Fruit fly (Drosophila melanogaster) whole organism, adult: ENCODE data around the gene CG34180.

Experiments used
- CG11617 ChIP-seq: fragments of 200-800 bp; sonication (Bioruptor generic); optimal IDR thresholded peaks from 2 replicates; lab custom pipeline; 2017; ENCODE audit warnings: mild to moderate bottlenecking, missing biosample characterization, missing genetic modification reagents, missing genetic modification characterization
- CG12768 ChIP-seq: fragments of 200-800 bp; sonication (Bioruptor generic); optimal IDR thresholded peaks from 2 replicates; lab custom pipeline; 2017; ENCODE audit warnings: missing biosample characterization, missing genetic modification characterization, mild to moderate bottlenecking, moderate library complexity, missing genetic modification reagents
- CG14711 ChIP-seq: fragments of 200-800 bp; sonication (Bioruptor generic); optimal IDR thresholded peaks from 2 replicates; lab custom pipeline; 2018; ENCODE audit warnings: missing biosample characterization, mild to moderate bottlenecking, missing genetic modification characterization, moderate library complexity
- CG1620 ChIP-seq: fragments of 200-800 bp; sonication (Bioruptor generic); optimal IDR thresholded peaks from 2 replicates; lab custom pipeline; 2016; ENCODE audit warnings: missing biosample characterization, missing genetic modification characterization
- CG33017 ChIP-seq: fragments of 200-800 bp; sonication (Bioruptor generic); optimal IDR thresholded peaks from 2 replicates; lab custom pipeline; 2018; ENCODE audit warnings: missing biosample characterization, mild to moderate bottlenecking, missing genetic modification characterization, moderate library complexity
- CG5204 ChIP-seq: fragments of 200-800 bp; sonication (Bioruptor generic); optimal IDR thresholded peaks from 2 replicates; lab custom pipeline; 2016; ENCODE audit warnings: missing biosample characterization, missing genetic modification characterization
- CG7045 ChIP-seq: fragments of 200-800 bp; sonication (Bioruptor generic); optimal IDR thresholded peaks from 2 replicates; lab custom pipeline; 2017; ENCODE audit warnings: missing biosample characterization, mild to moderate bottlenecking, missing genetic modification characterization
- CG7101 ChIP-seq: fragments of 200-800 bp; sonication (Bioruptor generic); optimal IDR thresholded peaks from 2 replicates; lab custom pipeline; 2018; ENCODE audit warnings: missing biosample characterization, mild to moderate bottlenecking, missing genetic modification characterization, moderate library complexity
- Clk ChIP-seq: fragments of 200-800 bp; sonication (Bioruptor generic); optimal IDR thresholded peaks from 2 replicates; lab custom pipeline; 2017; ENCODE audit warnings: missing biosample characterization, missing genetic modification characterization
- Crg-1 ChIP-seq: fragments of 200-800 bp; sonication (Bioruptor generic); optimal IDR thresholded peaks from 2 replicates; lab custom pipeline; 2016; ENCODE audit warnings: missing biosample characterization, missing genetic modification characterization
- Hr96 ChIP-seq: fragments of 200-800 bp; sonication (Bioruptor generic); optimal IDR thresholded peaks from 2 replicates; lab custom pipeline; 2016; ENCODE audit warnings: missing biosample characterization, missing genetic modification characterization
- Mnt ChIP-seq: fragments of 200-800 bp; sonication (Bioruptor generic); optimal IDR thresholded peaks from 2 replicates; lab custom pipeline; 2016; ENCODE audit warnings: missing biosample characterization, mild to moderate bottlenecking, missing genetic modification characterization
- bab1 ChIP-seq: fragments of 200-800 bp; sonication (Bioruptor generic); optimal IDR thresholded peaks from 3 replicates; lab custom pipeline; 2019; ENCODE audit warnings: missing biosample characterization, mild to moderate bottlenecking, missing genetic modification characterization, moderate library complexity
- cic ChIP-seq: fragments of 200-800 bp; sonication (Bioruptor generic); optimal IDR thresholded peaks from 2 replicates; lab custom pipeline; 2017; ENCODE audit warnings: missing biosample characterization, mild to moderate bottlenecking, missing genetic modification characterization, moderate library complexity
- cnc ChIP-seq, 2 experiments: fragments of >200 bp; optimal IDR thresholded peaks; 2 replicates each; lab custom pipeline; 2017
- kay ChIP-seq: fragments of 200-800 bp; sonication (Bioruptor generic); peaks from one replicate; lab custom pipeline; 2016; ENCODE audit warnings: missing biosample characterization, missing genetic modification characterization, borderline replicate concordance
- ovo ChIP-seq: fragments of 200-800 bp; sonication (Bioruptor generic); optimal IDR thresholded peaks from 2 replicates; lab custom pipeline; 2016; ENCODE audit warnings: missing biosample characterization, missing genetic modification characterization
- pad ChIP-seq: fragments of 200-800 bp; sonication (Bioruptor generic); optimal IDR thresholded peaks from 3 replicates; lab custom pipeline; 2017; ENCODE audit warnings: missing biosample characterization, missing genetic modification characterization, mild to moderate bottlenecking, moderate library complexity, missing genetic modification reagents
- tj ChIP-seq: fragments of 200-800 bp; sonication (Bioruptor generic); optimal IDR thresholded peaks from 3 replicates; lab custom pipeline; 2017; ENCODE audit warnings: missing biosample characterization, mild to moderate bottlenecking, missing genetic modification characterization, moderate library complexity
- toe ChIP-seq: fragments of 200-800 bp; sonication (Bioruptor generic); optimal IDR thresholded peaks from 2 replicates; lab custom pipeline; 2016; ENCODE audit warnings: missing biosample characterization, missing genetic modification characterization

CG34180 gene

DNA sequence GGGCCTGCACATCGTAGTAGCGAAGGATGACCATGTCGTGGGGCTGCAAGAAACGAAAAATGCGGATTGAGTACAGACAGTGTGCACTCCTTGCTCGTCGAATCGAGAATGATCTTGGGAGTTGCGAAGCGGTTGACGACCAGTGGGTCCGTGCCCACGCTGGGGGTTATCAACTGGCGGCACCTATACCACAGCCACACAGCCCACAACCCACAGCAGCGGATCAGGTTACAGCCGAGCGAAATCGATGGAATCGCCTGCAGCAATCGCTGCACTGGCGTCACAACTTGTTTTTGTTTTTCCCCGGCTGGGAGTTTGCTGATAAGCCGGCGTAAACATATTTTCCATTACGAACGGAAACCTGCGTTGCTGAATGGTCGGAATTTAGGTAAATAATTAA lies 14.8 kb upstream of the CG34180 start:
- TF ChIP-seq Mnt (no peak), CG11617 (GFP tag; lab: Kevin White, UChicago) (no peak)

DNA sequence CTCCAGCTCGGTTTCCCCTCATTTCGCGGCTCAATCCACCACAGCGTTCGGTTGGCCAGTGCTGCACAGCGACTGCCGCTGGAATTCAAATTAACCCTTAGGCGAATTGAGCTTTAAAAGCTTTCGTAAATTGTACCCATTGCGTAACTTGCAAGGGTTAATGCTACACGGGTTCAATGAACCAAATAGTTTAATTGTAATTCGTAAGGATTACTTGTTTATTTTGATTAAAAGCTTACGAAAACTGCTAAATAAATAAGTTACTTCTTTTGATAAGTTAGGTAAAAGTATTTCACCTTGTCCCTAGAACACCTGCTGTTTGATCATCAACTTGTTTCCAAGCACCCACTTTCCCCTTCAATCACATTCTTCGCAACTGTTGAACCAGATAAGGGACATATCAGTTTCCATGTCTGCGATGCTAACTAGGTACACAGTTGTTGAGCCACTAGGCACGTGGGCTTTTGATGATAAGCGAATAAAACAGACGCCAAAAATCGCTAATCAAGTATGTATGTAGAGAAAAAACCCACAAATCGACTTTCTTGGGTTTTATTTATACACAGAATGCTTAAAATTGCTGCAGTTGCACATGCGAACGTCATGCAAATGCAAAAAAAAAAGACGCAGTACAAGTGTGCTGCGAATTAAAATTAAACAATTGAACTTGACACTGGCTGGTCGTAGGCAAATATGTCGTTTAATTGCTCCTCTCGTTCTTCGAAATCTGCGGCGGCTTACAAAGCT lies 14.2 kb upstream of the CG34180 start, which contains the start of gene Pfas:
Gene Pfas (minus strand): TSS at position 79 of the 747 bp plus-strand sequence.
- TF ChIP-seq bab1 (GFP tag; lab: Kevin White, UChicago) (peak; percentile 62), CG11617 (GFP tag; lab: Kevin White, UChicago) (peak; percentile 73), CG14711 (tag; lab: Kevin White, UChicago) (peak; percentile 75), Crg-1 (peak; percentile 89), Clk (GFP tag; lab: Kevin White, UChicago) (peak; percentile 12), CG7101 (peak; percentile 85), CG1620 (peak; percentile 69), CG5204 (GFP tag; lab: Kevin White, UChicago) (no peak), ovo (GFP tag; lab: Kevin White, UChicago) (no peak), CG33017 (tag; lab: Kevin White, UChicago) (peak; percentile 76), Hr96 (GFP tag; lab: Kevin White, UChicago) (peak; percentile 72), cnc (optimal IDR thresholded peaks at IDR 0.05; lab: Kevin White, UChicago) (no peak), CG12768 (GFP tag; lab: Kevin White, UChicago) (peak; percentile 62), cic (GFP tag; lab: Kevin White, UChicago) (peak; percentile 69), CG7045 (GFP tag; lab: Kevin White, UChicago) (peak; percentile 38), tj (peak; percentile 97), pad (peak; percentile 100), Mnt (peak; percentile 85), kay (GFP tag; lab: Kevin White, UChicago) (no peak), toe (GFP tag; lab: Kevin White, UChicago) (no peak)

DNA sequence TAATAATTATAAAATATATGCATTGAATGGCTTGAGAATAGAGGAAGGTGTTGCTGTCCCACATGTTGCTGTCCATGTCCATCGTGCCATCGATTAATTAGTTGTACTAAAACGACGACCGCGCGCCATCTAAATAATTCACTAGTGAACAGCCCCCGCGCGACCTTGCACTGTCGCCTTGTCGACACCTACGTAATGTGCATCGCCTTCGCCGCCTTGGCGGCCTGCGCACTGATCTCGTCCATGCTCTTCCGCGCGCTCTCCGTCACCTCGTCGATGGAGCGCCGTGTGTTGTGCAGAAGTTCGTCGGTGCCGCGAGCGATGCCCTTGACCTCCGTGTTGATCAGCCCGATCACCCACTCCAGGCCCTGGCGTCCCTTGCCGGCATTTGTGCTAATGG lies 13.4 kb upstream of the CG34180 start:
- TF ChIP-seq cnc (optimal IDR thresholded peaks at IDR 0.05; lab: Kevin White, UChicago) (no peak), cic (GFP tag; lab: Kevin White, UChicago) (no peak), Hr96 (GFP tag; lab: Kevin White, UChicago) (no peak), CG33017 (tag; lab: Kevin White, UChicago) (no peak), ovo (GFP tag; lab: Kevin White, UChicago) (no peak), CG14711 (tag; lab: Kevin White, UChicago) (no peak), Mnt (no peak), CG7101 (no peak), bab1 (GFP tag; lab: Kevin White, UChicago) (no peak), pad (no peak), CG5204 (GFP tag; lab: Kevin White, UChicago) (no peak), toe (GFP tag; lab: Kevin White, UChicago) (no peak), tj (no peak), Clk (GFP tag; lab: Kevin White, UChicago) (no peak)

DNA sequence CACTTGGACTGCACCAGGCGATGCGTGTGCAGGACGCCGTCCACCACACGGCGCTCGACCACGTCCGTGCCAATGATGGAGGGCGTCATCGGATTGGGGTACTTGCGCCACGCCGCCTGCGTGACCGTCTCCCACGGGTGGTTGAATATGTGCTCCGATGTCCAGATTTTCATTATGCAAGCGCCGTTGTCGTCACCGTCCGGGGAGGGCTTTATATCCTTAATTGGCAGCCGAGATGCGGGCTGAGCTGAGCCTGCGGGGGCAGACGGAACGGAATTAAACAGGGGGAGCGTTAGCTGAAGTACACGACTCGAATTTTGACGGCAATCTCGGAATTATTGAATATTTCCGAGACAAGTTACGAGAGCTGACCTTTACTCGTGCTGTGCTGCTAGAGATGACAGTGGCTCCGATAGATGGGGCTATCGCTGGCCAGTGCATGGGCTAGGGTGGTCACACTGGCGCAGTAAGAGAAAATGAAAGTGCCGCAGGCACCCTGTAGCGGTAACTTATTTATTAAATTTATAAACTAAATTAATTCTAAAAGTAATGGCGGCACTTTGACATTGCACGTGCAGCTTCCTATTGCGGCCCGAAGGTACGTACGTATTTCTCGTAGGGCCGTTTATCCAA lies 12.7 kb upstream of the CG34180 start, which contains the start of gene IPIP:
Gene IPIP (plus strand): TSS at position 475 of the 633 bp plus-strand sequence.
- no peak for TF ChIP-seq cnc (optimal IDR thresholded peaks at IDR 0.05; lab: Kevin White, UChicago)
- TF ChIP-seq CG7101, result peak; percentile 54
- TF ChIP-seq tj, result peak; percentile 25
- TF ChIP-seq toe (GFP tag; lab: Kevin White, UChicago), result no peak
- TF ChIP-seq CG14711 (tag; lab: Kevin White, UChicago), result peak; percentile 20
- TF ChIP-seq Hr96 (GFP tag; lab: Kevin White, UChicago), result peak; percentile 3
- no peak for TF ChIP-seq CG33017 (tag; lab: Kevin White, UChicago)
- TF ChIP-seq CG12768 (GFP tag; lab: Kevin White, UChicago), result peak; percentile 32
- peak; percentile 35 for TF ChIP-seq CG11617 (GFP tag; lab: Kevin White, UChicago)
- peak; percentile 2 for TF ChIP-seq cic (GFP tag; lab: Kevin White, UChicago)
- TF ChIP-seq bab1 (GFP tag; lab: Kevin White, UChicago), result peak; percentile 72
- peak; percentile 43 for TF ChIP-seq ovo (GFP tag; lab: Kevin White, UChicago)
- TF ChIP-seq Mnt, result peak; percentile 91
- peak; percentile 44 for TF ChIP-seq pad
- peak; percentile 17 for TF ChIP-seq CG1620
- no peak for TF ChIP-seq CG7045 (GFP tag; lab: Kevin White, UChicago)

DNA sequence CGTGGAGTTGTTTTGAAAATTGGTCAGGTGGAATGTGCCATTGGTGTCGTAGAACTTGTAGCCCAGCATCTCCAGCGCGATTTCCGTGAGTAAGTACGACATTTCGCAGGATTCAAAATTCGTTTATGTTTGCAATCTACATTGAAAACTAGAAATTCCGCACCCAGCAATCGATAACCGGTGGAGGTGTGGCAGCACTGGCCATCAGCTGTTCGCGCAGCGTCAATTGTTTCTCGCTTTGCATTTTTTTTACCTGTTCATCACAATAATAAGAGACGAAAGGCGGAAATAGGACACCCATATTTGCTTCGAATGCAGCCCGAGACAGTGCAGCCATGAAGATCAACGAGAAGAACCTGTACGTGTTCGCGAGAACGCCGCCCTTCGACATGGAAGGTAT lies 11.8 kb upstream of the CG34180 start, which contains the start of the genes CG34179 and slmo:
Gene CG34179 (minus strand): TSS at position 165 of the 400 bp plus-strand sequence.
Gene slmo (minus strand): TSS at position 165 of the 400 bp plus-strand sequence.
- TF ChIP-seq tj (peak; percentile 84), toe (GFP tag; lab: Kevin White, UChicago) (no peak)

DNA sequence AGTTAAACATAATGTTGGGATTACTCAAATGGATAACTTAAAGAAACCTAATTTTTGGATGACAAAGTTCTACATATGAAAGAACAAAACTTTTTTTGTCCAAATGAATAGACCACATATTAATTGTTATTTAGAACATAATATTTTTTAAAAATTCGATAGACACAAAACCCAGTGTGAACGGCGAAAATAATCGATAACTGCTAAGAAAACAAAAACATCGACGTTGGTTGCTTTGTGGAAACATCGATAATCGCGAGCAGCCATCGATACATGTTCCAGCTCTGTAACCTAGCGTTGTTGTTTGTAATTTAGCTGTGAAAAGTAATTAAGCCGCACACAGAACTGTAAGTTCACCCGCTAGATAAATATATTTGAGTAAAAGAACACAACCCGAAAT lies 9.7 kb upstream of the CG34180 start, which contains the start of gene CG9135:
Gene CG9135 (plus strand): TSS at position 226 of the 400 bp plus-strand sequence.
- no peak for TF ChIP-seq CG7101
- peak; percentile 24 for TF ChIP-seq bab1 (GFP tag; lab: Kevin White, UChicago)
